Fruit fly (Drosophila melanogaster) whole organism, wandering third instar larva: ENCODE measurements around the gene CG11694.

Source experiments
- br ChIP-seq: fragments of 200-800 bp; sonication (Bioruptor generic); optimal IDR thresholded peaks from 2 replicates; lab custom pipeline; 2016; ENCODE audit warnings: missing biosample characterization, missing genetic modification characterization
- dsf ChIP-seq: sonication (Bioruptor generic); optimal IDR thresholded peaks from 2 replicates; lab custom pipeline; 2016; ENCODE audit warnings: missing biosample characterization, missing genetic modification characterization, borderline replicate concordance
- fru ChIP-seq: fragments of 200-800 bp; sonication (Bioruptor generic); optimal IDR thresholded peaks from 3 replicates; lab custom pipeline; 2016; ENCODE audit warnings: missing biosample characterization, mild to moderate bottlenecking, missing genetic modification characterization
- h ChIP-seq: fragments of 200-800 bp; sonication (Bioruptor generic); optimal IDR thresholded peaks from 3 replicates; lab custom pipeline; 2016; ENCODE audit warnings: missing biosample characterization, mild to moderate bottlenecking, missing genetic modification characterization
- pan ChIP-seq: fragments of >200 bp; optimal IDR thresholded peaks from 2 replicates; lab custom pipeline; 2017
- tai ChIP-seq: sonication (Bioruptor generic); optimal IDR thresholded peaks from 2 replicates; lab custom pipeline; 2016; ENCODE audit warnings: missing biosample characterization, missing genetic modification characterization

dm6 chr3R:8358004-8358403, 46.1 kb upstream of the CG11694 start:
- no peak for TF ChIP-seq dsf (GFP tag; lab: Kevin White, UChicago)
- no peak for TF ChIP-seq pan (lab: Kevin White, UChicago)
- TF ChIP-seq h = no peak
- TF ChIP-seq br (GFP tag; lab: Kevin White, UChicago) = no peak
- no peak for TF ChIP-seq tai (GFP tag; lab: Kevin White, UChicago)
- no peak for TF ChIP-seq fru (GFP tag; lab: Kevin White, UChicago)
